Worm (Caenorhabditis elegans): ENCODE results near the gene mfsd-6.
A peak's percentile ranks its signal among the peaks of the same experiment; 100 is the strongest.

Gene mfsd-6

DNA sequence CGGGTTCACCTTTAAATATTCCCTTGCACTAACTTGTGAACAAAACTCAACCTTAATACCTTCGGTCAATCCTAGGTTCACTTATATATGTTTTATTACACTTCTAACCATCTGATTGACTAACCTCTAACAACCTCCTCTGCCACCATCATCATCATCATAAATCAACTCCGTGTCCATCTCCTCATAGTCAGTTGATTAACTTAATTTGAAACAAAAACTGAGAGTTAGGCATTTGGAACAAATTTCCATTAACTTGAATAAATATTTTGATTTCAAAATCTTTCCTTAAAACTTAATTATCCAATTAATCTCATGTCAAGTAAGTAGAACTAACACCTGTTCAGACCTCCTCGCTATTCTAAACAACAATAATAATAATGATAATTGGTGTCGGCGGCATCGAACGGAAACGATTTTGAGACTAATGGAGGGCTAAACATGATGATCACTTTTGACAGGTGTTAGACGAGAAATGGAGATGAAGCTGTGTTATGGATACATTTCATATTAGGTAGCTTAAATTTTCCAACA is 25.5 kb downstream of the mfsd-6 start (continued):
- no peak for TF ChIP-seq Y53G8AR.9 (GFP tag; conservative IDR thresholded peaks at IDR 0.05)
- no peak for TF ChIP-seq snpc-4 (GFP tag; optimal IDR thresholded peaks at IDR 0.05)
- no peak for TF ChIP-seq snpc-4 (tag; optimal IDR thresholded peaks at IDR 0.05)
- TF ChIP-seq egl-44 (GFP tag; IDR thresholded peaks at IDR 0.05) = no peak
- TF ChIP-seq nfya-2 (GFP tag; IDR thresholded peaks at IDR 0.05) = no peak
- TF ChIP-seq tbx-9 (tag; optimal IDR thresholded peaks at IDR 0.05; ENCODE audit: borderline replicate concordance) = no peak

DNA sequence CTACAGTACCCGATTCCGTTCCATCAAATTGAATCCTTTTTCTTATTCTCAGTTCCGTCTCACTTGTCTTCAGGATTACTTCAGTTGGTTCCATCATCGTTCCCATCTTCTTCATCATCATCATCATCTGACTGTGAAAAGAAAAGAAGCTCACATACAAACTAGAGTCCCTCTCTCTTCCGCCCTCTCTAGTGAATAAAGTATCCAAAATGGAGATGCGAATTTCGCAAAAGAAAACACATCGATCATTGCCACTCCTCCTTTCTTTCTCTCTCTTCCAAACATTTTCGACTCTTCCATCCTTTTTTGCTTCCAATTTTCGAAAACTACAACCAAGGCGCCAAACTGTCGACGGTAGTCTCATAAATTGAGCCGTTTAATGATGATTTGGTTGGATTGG is 26.4 kb downstream of the mfsd-6 start:
- TF ChIP-seq bed-1 (GFP tag; IDR thresholded peaks at IDR 0.05) = no peak
- no peak for TF ChIP-seq hsf-1 (GFP tag; IDR thresholded peaks at IDR 0.05)
- no peak for TF ChIP-seq B0019.2 (GFP tag; conservative IDR thresholded peaks at IDR 0.05)
- TF ChIP-seq nhr-80 (tag; optimal IDR thresholded peaks at IDR 0.05) = no peak
- no peak for TF ChIP-seq lin-35 (GFP tag; optimal IDR thresholded peaks at IDR 0.05)
- TF ChIP-seq nfya-2 (GFP tag; IDR thresholded peaks at IDR 0.05) = no peak
- TF ChIP-seq F37B4.10 (GFP tag; IDR thresholded peaks at IDR 0.05) = no peak

DNA sequence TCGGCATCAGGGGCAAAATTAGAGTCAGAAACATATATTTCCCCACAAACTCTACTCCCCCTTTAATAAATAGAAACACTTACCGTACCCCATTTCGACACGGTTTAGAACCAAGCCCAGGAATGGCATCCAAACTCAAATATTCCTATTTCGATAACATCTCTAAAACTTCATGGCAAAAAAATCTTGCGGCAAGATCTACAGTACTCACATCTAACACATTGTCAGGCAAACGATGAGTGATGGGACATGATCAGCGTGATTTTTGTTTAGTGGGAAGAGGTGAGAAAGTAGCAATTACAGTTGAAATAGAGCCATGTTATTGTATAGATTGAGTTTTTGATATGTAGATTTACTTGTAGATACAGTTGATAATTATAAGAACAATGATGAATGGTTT is 28.2 kb downstream of the mfsd-6 start:
- no peak for TF ChIP-seq Y53G8AR.9 (GFP tag; conservative IDR thresholded peaks at IDR 0.05)
- TF ChIP-seq unc-62 (GFP tag; optimal IDR thresholded peaks at IDR 0.05) = peak; percentile 18

DNA sequence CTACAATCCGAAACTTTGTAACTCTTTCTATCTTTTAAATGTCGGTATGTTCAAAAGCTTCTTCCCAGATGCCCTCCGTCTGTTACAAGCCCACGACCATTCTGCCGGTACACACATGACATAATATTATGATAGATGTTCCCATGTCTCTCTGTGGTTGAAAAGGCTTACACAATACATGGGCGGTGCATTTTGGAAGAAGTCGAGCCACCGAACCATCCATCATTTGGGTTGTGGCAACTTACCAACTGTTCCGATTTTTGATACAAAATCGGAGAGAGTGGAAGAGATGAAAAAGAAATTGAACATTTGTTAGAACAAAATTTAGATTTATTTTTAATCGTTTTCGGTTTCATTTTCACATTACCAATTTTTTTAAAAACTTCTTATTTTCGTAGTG is 30.2 kb downstream of the mfsd-6 start:
- TF ChIP-seq snpc-1.3 (tag; optimal IDR thresholded peaks at IDR 0.05; ENCODE audit: insufficient read depth) (no peak), K12H6.12 (tag; optimal IDR thresholded peaks at IDR 0.05) (peak; percentile 9), ceh-58 (GFP tag; IDR thresholded peaks at IDR 0.05) (no peak), F22D6.2 (tag; optimal IDR thresholded peaks at IDR 0.05) (no peak), hlh-26 (GFP tag; conservative IDR thresholded peaks at IDR 0.05) (no peak)

DNA sequence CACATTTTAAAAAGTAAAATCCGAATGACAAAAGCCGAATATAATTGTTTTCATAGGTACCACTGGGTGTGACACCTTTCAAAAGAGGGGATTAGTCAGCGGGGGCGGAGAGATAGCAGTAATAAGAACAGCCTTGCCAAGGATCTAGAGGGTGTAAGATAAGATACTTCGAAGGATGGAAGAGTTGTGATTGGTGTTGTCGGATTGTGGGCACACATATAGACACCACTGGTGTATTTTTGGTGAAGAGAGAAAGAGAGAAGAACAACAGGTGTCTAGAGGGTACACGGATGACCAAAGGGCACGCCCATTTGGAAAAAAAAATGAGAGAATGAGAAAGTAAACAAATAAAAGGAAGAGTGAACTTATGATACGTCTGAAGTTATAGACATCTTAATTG is 34.0 kb downstream of the mfsd-6 start:
- TF ChIP-seq let-607 (tag; optimal IDR thresholded peaks at IDR 0.05) (no peak), zfh-2 (GFP tag; conservative IDR thresholded peaks at IDR 0.05) (no peak), sea-2 (GFP tag; IDR thresholded peaks at IDR 0.05) (no peak), D2030.7 (GFP tag; IDR thresholded peaks at IDR 0.05) (no peak), lin-54 (GFP tag; optimal IDR thresholded peaks at IDR 0.05) (no peak), lin-35 (GFP tag; optimal IDR thresholded peaks at IDR 0.05) (no peak), egl-18 (GFP tag; IDR thresholded peaks at IDR 0.05) (no peak), ztf-6 (GFP tag; IDR thresholded peaks at IDR 0.05) (no peak), nhr-80 (tag; optimal IDR thresholded peaks at IDR 0.05) (no peak), aptf-2 (GFP tag; conservative IDR thresholded peaks at IDR 0.05) (no peak), Y56A3A.18 (GFP tag; IDR thresholded peaks at IDR 0.05) (no peak), ztf-25 (GFP tag; IDR thresholded peaks at IDR 0.05) (no peak), mel-28 (tag; optimal IDR thresholded peaks at IDR 0.05; ENCODE audit: borderline replicate concordance) (no peak), snpc-3.4 (tag; optimal IDR thresholded peaks at IDR 0.05) (no peak)

DNA sequence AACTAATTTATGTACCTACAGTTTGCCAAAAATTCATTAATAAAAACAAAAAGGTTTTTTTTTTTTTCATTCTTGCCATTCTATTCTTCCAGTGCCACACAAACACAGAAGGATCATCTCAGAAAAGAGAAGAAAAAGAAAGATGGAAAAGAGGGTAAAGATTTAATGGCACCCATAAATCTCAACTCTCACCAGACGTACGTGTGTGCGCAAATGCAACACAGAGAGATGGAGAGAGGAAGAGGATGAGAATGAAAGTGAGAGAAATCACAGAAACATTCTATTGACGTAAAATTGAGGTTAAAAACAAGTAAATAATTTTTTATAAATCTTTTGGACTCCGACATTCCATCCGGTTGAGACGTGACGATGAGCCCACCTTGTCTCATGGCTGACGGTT is 35.0 kb downstream of the mfsd-6 start:
- TF ChIP-seq fkh-3 (tag; optimal IDR thresholded peaks at IDR 0.05) = no peak

All from whole organism, young adult.